Fruit fly (Drosophila melanogaster): Measurements from ENCODE around the gene CG5577.

The CG5577 gene

dm6 chr3L:17856655-17857479, 15.6 kb upstream of the CG5577 start, which contains the start of gene CG5535 (continued):
- TF ChIP-seq CG32006 (GFP tag; optimal IDR thresholded peaks at IDR 0.05) (peak; percentile 96), Sox15 (GFP tag; optimal IDR thresholded peaks at IDR 0.05) (peak; percentile 32), fkh (GFP tag; optimal IDR thresholded peaks at IDR 0.05) (peak; percentile 68), dac (GFP tag; optimal IDR thresholded peaks at IDR 0.05) (peak; percentile 60), Gug (GFP tag; IDR thresholded peaks at IDR 0.05) (peak; percentile 35), lz (GFP tag; optimal IDR thresholded peaks at IDR 0.05) (peak; percentile 29), Blimp-1 (GFP tag; optimal IDR thresholded peaks at IDR 0.05) (no peak), CG6808 (GFP tag; optimal IDR thresholded peaks at IDR 0.05) (peak; percentile 88), CG10631 (GFP tag; optimal IDR thresholded peaks at IDR 0.05) (peak; percentile 83), spab (GFP tag; optimal IDR thresholded peaks at IDR 0.05) (peak; percentile 77), CG8119 (GFP tag; IDR thresholded peaks at IDR 0.05) (peak; percentile 77), Hr39 (GFP tag; optimal IDR thresholded peaks at IDR 0.05) (peak; percentile 36), CG10669 (GFP tag; optimal IDR thresholded peaks at IDR 0.05) (peak; percentile 57), salr (GFP tag; optimal IDR thresholded peaks at IDR 0.05) (peak in 1 of 2 experiments; percentile 98), fd85E (GFP tag; optimal IDR thresholded peaks at IDR 0.05) (no peak), Eip93F (GFP tag; optimal IDR thresholded peaks at IDR 0.05) (no peak), Met (GFP tag; optimal IDR thresholded peaks at IDR 0.05) (no peak), CG6854 (GFP tag; optimal IDR thresholded peaks at IDR 0.05) (no peak), CG9139 (GFP tag; optimal IDR thresholded peaks at IDR 0.05) (peak; percentile 50), CG8319 (GFP tag; optimal IDR thresholded peaks at IDR 0.05) (peak; percentile 20), CG6163 (GFP tag; IDR thresholded peaks at IDR 0.05) (no peak), Hr4 (GFP tag; optimal IDR thresholded peaks at IDR 0.05) (peak; percentile 73), vri (GFP tag; optimal IDR thresholded peaks at IDR 0.05) (peak; percentile 12), CG6276 (GFP tag; optimal IDR thresholded peaks at IDR 0.05) (peak; percentile 91), dsx (GFP tag; optimal IDR thresholded peaks at IDR 0.05; ENCODE audit: poor library complexity, severe bottlenecking) (peak; percentile 50)

DNA sequence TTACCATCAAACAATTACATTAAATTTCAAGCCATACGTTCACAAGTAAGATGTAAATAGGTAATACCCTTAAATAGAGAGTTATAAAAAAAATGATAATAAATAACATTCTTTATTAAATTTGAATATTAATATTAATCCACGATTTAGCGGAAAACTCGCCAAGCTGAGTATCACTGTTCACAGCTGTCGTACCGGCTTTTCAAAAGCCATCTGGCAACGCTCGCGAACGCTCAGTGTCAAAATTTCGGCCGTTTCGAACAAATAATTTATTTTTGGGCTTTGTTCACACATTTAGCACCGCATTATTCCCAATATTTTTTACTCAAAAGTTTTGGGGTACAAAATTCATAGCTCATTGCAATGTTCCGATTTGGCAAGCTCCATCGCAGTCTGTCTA, 8.3 kb upstream of the CG5577 start, which contains the start of gene TrpRS-m:
Gene TrpRS-m (plus strand): TSS at position 211 of the 400 bp plus-strand sequence.
- TF ChIP-seq fkh (GFP tag; optimal IDR thresholded peaks at IDR 0.05) (no peak), Eip78C (GFP tag) (peak; percentile 32), eg (GFP tag; IDR thresholded peaks at IDR 0.05) (no peak), achi (GFP tag; optimal IDR thresholded peaks at IDR 0.05) (peak; percentile 81), Eip93F (GFP tag; optimal IDR thresholded peaks at IDR 0.05) (peak; percentile 9), Eip75B (GFP tag; optimal IDR thresholded peaks at IDR 0.05) (no peak), Sox14 (GFP tag; optimal IDR thresholded peaks at IDR 0.05) (peak; percentile 6), esn (GFP tag; optimal IDR thresholded peaks at IDR 0.05) (peak; percentile 6)

DNA sequence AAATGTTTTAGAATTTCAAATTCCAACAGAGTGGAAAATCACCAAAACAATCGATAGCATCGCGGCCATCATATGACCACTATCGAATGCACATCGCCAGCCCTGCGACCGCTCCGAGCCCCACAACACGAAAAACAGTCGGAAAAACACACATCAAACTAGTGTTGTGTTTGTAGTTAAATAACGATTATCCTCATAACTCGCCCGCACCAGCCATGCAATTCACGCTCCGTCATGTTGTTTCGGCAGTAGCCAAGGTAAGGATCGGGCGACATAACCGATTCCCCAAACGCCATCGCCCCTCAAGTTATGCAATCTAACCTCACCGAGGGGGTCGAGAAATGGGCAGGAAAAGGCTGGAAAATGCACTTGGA, 5.7 kb upstream of the CG5577 start:
- no peak for TF ChIP-seq fkh (GFP tag; optimal IDR thresholded peaks at IDR 0.05)
- TF ChIP-seq Eip93F (GFP tag; optimal IDR thresholded peaks at IDR 0.05): no peak
- TF ChIP-seq CG6808 (GFP tag; optimal IDR thresholded peaks at IDR 0.05): no peak
- TF ChIP-seq CG1621 (tag; optimal IDR thresholded peaks at IDR 0.05): no peak
- no peak for TF ChIP-seq net (GFP tag; optimal IDR thresholded peaks at IDR 0.05)
- no peak for TF ChIP-seq CG6163 (GFP tag; IDR thresholded peaks at IDR 0.05)
- no peak for TF ChIP-seq OdsH (GFP tag; optimal IDR thresholded peaks at IDR 0.05)
- no peak for TF ChIP-seq CG11294 (GFP tag; IDR thresholded peaks at IDR 0.05)
- TF ChIP-seq svp (GFP tag): no peak
- peak; percentile 87 for TF ChIP-seq vri (GFP tag; optimal IDR thresholded peaks at IDR 0.05)
- TF ChIP-seq cyc (GFP tag; optimal IDR thresholded peaks at IDR 0.05): no peak
- no peak for TF ChIP-seq CG7368 (GFP tag; optimal IDR thresholded peaks at IDR 0.05)
- no peak for TF ChIP-seq CG6854 (GFP tag; optimal IDR thresholded peaks at IDR 0.05)
- no peak for TF ChIP-seq Sox102F (GFP tag; optimal IDR thresholded peaks at IDR 0.05)
- TF ChIP-seq CG10631 (GFP tag; optimal IDR thresholded peaks at IDR 0.05): no peak
- TF ChIP-seq CG3919 (GFP tag; optimal IDR thresholded peaks at IDR 0.05): no peak
- TF ChIP-seq CG32006 (GFP tag; optimal IDR thresholded peaks at IDR 0.05): no peak
- TF ChIP-seq Eip78C (GFP tag): peak; percentile 46
- no peak for TF ChIP-seq Gug (GFP tag; IDR thresholded peaks at IDR 0.05)
- TF ChIP-seq CG6276 (GFP tag; optimal IDR thresholded peaks at IDR 0.05): no peak
- TF ChIP-seq esn (GFP tag; optimal IDR thresholded peaks at IDR 0.05): peak; percentile 15
- TF ChIP-seq CG31627 (GFP tag; optimal IDR thresholded peaks at IDR 0.05): peak; percentile 0
- TF ChIP-seq CG6792 (GFP tag; optimal IDR thresholded peaks at IDR 0.05): no peak
- TF ChIP-seq fd85E (GFP tag; optimal IDR thresholded peaks at IDR 0.05): no peak
- no peak for TF ChIP-seq salr (GFP tag; optimal IDR thresholded peaks at IDR 0.05)

Measured in whole organism, prepupa.